Worm (Caenorhabditis elegans): Measurements from ENCODE around the gene K08C7.1.
"Not testable (repeated sequence)": the region's sequence is repeated elsewhere in the genome, so short reads cannot be mapped to it uniquely, and the experiment has no call there.

Gene K08C7.1

DNA sequence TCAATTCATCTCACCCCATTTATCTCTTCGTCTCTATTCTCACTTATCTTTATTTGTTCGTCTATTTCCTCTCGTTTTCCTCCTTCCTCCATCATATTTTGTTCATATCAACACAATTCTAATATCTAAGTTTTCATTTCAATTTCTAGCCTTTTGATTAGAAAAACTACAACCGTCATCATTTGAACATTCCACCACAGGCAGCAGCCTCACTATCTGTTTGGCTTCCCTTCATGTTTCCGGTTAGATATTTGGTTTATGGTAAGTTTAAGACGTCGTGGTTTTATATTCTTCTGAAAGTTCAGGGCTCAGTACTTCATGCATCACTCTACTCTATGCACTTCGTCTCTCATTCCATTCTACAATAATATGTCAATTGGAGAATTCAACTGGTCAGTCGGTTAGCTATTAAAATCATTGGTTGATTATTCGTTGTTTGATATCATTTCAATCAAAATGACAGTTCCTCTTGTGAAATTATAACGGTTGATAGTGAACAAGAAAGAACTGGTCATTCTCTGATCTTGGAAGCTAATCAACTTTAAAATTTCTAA lies at the start of gene K08C7.1:
Gene K08C7.1 (plus strand): TSS at position 43 of the 554 bp plus-strand sequence.
- no peak for TF ChIP-seq unc-62 (GFP tag; optimal IDR thresholded peaks at IDR 0.05)

DNA sequence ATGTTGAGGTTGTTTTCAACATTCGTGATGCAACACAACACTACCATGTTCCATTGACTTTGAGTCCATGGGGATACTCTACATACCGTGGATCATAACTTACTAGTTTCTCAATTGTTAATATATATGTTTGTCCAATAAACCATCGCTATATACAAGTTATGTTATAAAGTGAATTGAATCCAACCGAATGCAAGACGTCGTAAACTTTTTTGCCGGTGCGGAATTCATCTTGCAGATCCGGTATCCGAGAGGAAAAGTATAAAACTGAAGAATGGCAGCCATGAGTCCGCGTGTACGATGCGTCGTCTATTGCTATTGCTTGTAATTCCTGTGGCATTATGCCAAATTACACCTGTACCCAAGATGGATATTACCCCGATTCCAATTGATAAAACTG lies 48.3 kb upstream of the K08C7.1 start, which contains the start of gene R09H10.6:
Gene R09H10.6 (plus strand): TSS at position 301 of the 400 bp plus-strand sequence.
- TF ChIP-seq unc-62 (GFP tag; optimal IDR thresholded peaks at IDR 0.05): no peak

DNA sequence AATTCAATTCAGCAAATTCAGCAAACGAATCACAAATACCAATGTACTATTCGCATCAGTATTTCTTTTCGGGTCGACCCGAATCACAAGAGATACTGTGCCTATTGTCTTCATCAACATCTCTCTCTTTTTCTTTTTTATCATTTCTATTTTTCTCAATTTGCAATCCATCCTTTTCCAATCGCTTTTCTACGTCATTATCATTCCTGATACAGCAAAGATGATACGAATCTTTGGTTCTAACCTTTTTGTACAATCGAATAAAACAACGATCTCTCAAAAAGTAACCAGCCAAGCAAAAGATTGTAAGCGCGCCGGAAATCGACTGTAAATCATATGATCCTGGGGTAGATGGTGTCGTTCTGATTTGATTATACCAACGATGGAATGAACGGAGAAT lies 46.7 kb upstream of the K08C7.1 start:
- TF ChIP-seq unc-62 (GFP tag; optimal IDR thresholded peaks at IDR 0.05): no peak

DNA sequence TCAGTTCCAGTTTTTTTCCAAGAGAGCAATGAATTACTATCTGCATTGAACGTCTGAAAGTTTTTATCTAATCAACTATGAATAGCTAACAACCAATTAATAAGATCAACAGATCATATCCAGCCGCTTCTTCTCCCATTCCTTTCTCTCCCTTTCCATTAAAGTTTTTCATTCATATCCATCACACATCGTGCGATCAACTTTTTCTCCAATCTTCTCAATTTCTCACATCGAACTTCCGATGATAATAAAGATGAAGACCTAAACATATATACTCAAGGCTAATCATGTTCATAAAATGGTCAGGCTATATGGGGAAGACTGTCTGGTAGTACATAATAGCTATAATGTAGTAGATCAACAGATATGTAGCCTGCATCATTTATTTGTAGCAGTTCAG lies 44.3 kb upstream of the K08C7.1 start:
- no peak for TF ChIP-seq unc-62 (GFP tag; optimal IDR thresholded peaks at IDR 0.05)

DNA sequence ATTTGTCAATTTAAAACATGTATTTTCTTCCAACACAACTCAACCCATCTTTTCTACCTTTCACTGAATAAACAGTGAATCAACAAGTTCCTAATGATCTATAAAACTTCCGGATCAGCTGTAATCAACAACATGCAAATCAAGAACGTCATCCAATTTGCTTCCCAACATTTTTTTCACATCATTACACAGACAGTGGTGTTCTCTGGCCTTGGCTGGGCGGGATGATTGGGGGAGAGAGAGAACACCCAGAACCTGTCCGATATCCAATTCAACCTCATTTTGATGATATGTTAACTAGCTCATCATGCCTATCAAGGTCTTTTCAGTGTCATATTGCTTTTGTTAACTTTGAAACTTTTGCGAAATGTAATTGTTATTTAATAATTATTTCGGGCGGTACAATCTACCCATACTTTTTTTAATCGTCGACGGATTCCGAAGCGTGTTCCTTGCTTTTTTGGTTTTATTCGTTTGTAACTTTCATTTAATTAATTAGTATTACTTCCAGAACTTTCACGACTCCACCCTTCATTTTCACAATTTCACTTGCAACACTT lies 41.6 kb upstream of the K08C7.1 start, which contains the start of gene ptr-14:
Gene ptr-14 (plus strand): TSS at position 510 of the 560 bp plus-strand sequence.
- no peak for TF ChIP-seq unc-62 (GFP tag; optimal IDR thresholded peaks at IDR 0.05)

DNA sequence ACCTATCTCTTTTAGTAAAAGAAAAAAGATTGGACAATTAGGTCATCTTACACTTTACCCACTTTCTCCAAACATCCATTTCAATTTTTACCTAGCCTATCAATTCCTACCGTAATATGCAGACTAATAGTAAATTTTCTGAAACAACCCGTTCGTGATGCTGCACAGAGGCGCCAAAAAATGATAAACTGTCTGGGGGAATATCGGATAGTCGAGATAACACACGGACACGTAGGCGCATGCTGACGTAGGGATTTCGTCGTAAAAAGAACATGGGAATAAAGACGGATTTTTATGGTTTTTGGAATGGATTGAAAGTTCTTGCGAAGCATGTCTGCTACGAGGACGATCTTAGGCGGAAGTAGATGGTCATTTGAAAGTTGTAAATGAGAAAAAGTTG lies 40.2 kb upstream of the K08C7.1 start:
- no peak for TF ChIP-seq unc-62 (GFP tag; optimal IDR thresholded peaks at IDR 0.05)

DNA sequence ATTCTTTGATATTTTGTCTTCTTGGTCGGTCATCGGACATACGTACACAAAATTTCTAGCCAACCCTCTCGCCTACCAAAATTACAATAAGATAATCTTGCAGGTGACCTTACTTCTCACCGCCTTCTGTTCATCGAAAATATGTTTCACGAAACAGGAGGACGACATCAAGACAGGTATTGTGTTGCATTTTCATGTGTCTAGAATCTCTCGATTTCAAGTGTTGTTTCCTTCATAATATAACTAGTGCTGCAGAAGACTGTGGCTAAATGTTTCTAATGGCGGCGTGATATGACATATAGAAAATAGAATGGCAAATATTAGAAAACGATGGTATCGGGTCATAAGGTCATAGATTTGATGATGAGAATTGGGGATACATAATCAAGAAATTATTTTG lies 39.5 kb upstream of the K08C7.1 start:
- TF ChIP-seq unc-62 (GFP tag; optimal IDR thresholded peaks at IDR 0.05): no peak

DNA sequence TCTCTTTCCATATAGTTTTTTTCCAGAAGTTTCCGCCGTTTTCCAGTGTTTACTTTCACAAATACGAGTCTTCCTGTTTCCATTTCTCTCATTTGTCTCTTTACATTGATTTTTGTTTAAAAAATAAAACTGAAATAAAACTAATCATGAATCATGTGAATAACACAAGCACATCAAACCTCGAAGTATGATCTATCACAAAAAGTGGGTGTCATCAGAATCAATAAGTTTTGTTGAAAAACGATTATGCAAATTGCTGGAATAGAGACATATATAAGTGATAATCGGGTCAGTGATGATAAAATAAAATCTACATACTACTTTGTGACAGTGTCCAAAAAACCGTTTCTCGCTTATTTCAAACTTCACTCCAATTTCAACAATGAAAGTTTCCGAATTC lies 35.8 kb upstream of the K08C7.1 start, which contains the start of gene R09H10.7:
Gene R09H10.7 (plus strand): TSS at position 301 of the 400 bp plus-strand sequence.
- no peak for TF ChIP-seq unc-62 (GFP tag; optimal IDR thresholded peaks at IDR 0.05)

DNA sequence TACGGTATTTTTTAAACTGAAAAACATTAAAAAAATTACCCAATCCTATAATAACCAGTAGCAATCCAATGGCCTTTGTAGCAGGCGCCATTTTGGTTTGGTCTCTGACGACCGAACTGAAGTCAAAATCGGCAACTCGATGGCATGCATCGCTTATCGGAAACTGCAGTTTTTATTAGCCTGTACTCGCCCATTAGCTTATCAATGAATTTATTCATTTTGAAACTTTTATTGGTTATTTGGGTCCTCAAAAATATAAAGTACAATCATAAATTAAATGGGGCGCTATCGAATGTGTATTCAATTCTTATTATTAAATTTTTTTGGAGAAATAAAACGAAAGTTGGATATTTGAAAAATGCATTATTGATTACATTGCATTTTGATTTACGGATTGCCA lies 27.9 kb upstream of the K08C7.1 start, which contains the start of gene R09H10.5:
Gene R09H10.5 (minus strand): TSS at position 106 of the 400 bp plus-strand sequence.
- TF ChIP-seq unc-62 (GFP tag; optimal IDR thresholded peaks at IDR 0.05): no peak

DNA sequence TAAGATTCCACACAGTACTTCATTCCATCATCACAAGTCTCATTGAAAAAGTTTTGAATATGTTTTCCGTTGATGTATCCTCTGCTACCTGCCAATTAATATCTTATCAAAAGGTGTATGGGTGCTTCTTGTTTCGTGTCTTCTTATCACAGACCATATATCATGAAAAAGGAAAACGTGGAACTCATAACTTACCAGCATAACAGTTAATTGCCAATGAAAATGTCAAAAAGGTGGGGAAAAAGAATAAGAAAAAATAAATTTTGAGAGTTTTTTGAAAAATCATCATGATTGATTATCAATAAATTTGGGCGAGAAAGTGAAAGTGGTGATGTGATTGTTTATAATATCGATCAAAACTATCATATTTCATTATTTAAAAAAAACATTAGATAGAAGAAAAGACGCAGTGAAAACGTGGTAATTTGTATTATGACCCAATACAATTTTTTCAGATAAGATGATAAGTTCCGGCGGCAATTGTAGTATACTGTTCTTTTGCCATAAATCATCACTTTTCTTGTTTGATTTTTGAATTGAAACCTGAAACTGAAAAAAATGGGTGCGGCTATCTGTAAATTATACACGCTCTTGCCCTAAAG lies 25.6 kb upstream of the K08C7.1 start, which contains the start of gene F56C4.4:
Gene F56C4.4 (minus strand): TSS at position 315 of the 602 bp plus-strand sequence.
- TF ChIP-seq unc-62 (GFP tag; optimal IDR thresholded peaks at IDR 0.05): no peak

DNA sequence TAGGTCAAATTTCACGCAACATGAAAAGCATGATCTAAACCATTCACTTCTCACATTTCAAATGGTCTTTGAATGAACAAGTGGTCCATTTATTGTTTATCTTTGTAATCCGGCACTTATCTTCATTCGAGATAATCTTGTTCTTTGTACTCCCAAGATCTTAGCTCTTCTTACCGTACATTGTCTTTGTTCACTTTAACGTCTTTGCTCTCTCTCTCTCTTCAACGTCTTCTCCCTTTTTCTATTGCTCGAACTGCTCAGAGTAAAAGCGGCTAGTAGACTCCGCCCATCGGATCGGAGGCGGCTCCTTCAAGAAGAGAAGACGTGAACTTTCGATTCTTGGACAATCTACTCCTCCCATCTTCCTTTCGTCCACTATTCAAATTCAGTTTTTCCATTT lies 20.0 kb upstream of the K08C7.1 start, which contains the start of gene F56C4.1:
Gene F56C4.1 (plus strand): TSS at position 301 of the 400 bp plus-strand sequence.
- no peak for TF ChIP-seq unc-62 (GFP tag; optimal IDR thresholded peaks at IDR 0.05)

DNA sequence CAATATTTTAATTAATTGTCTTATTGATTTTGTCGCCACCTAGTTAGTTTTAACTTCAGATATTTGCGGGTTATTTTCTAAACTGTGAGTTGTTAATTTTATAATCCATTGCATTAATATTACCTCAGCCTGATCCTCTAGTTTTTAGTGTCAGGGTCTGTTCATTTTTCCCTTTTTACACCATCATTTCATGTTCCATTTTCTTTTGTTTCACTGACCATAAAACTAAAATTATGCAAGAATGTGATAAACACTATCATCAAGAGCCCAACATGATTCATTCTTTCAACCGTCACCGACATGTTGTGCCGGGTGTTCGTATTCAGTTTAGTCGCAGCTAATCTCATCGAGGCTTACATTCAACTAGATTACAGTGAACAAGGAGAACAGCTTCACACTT lies 17.6 kb upstream of the K08C7.1 start, which contains the start of gene F56C4.2:
Gene F56C4.2 (plus strand): TSS at position 301 of the 400 bp plus-strand sequence.
- TF ChIP-seq unc-62 (GFP tag; optimal IDR thresholded peaks at IDR 0.05): no peak

DNA sequence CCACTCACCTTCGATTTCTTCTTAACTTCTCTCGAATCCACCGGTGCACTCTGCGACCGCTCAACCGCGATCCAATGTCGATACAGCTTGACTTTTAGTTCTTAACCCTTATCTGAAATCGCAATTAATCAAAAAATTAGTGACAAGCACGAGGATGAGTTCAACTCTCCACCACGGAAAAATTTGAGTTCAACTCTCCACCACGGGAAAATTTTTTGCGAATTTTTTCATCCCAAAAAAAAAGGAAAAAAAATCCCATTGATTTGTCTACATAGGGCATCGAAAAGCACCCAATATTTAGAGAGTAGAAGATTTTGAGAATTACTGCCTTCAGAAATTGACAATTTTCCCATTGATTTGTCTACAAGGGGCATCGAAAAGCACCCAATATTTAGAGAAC lies 2.6 kb upstream of the K08C7.1 start, which contains the start of gene glb-19:
Gene glb-19 (minus strand): TSS at position 101 of the 400 bp plus-strand sequence.
- not testable (repeated sequence) for TF ChIP-seq unc-62 (GFP tag; optimal IDR thresholded peaks at IDR 0.05)

DNA sequence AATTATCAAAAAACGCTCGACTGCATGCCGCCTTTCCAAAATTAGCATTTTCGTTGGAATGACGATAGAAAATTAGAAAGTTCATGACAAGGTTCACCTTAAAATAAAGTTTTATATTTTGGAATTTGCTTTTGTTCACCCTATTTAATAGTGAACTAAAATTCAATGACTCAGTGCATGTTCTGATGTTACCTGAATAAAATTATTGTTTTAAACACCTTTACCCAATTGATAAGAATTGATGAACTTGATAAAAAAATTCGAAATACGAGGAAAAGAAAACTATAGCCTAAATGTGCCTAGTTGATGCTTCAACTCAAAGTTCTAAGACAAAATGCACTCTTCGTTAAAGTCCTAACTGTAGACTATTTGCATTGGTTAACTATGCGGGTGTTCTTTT lies 4.5 kb downstream of the K08C7.1 start:
- no peak for TF ChIP-seq unc-62 (GFP tag; optimal IDR thresholded peaks at IDR 0.05)

DNA sequence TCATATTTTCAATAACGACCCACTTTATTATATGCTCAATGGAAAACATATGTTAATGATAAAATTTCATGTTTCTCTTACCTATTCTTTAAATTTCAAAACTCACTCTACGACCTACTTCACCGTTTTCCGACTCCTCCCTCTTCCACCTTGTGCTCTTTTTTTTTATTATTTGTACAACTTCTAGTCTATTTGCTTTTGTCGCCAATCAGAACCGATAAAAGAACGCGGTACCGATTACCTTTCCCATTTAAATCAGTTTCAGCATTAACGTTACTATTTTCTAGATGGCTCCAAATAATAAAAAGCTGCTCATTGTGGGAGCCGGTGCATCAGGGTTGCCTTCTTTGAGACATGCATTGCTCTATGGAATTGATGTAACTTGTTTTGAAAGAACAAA lies 5.1 kb downstream of the K08C7.1 start, which contains the start of gene fmo-1:
Gene fmo-1 (plus strand): TSS at position 98 of the 400 bp plus-strand sequence.
- no peak for TF ChIP-seq unc-62 (GFP tag; optimal IDR thresholded peaks at IDR 0.05)

DNA sequence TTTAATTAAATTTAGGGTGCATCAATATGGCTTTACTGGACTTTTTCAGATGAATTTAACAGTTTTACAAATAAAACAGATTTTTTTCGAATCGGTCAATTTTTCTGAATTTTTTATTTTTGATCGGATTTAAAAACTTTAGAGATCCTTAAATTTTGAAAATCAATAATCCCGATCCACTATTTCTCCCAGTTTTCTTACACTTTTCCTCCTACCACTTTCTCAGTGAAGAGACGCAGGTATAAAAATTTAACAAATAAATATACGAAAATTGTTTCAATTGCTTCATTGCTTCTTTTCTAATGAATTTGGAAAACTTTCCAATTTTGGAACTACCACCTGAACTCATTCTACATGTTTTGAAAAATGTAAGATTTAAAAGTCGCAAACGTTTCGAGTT lies 7.5 kb downstream of the K08C7.1 start, which contains the start of gene K08C7.7:
Gene K08C7.7 (plus strand): TSS at position 301 of the 400 bp plus-strand sequence.
- no peak for TF ChIP-seq unc-62 (GFP tag; optimal IDR thresholded peaks at IDR 0.05)
